Fruit fly (Drosophila melanogaster) whole organism, wandering third instar larva: ENCODE measurements around the gene Nfs1.
"Not testable (repeated sequence)": the region's sequence is repeated elsewhere in the genome, so short reads cannot be mapped to it uniquely, and the experiment has no call there.

Source experiments
- Abd-B ChIP-seq: fragments of >200 bp; optimal IDR thresholded peaks from 2 replicates; lab custom pipeline; 2017; ENCODE audit warnings: missing biosample characterization, missing genetic modification characterization
- CG32264 ChIP-seq: fragments of 200-800 bp; sonication (Bioruptor generic); optimal IDR thresholded peaks from 2 replicates; lab custom pipeline; 2016; ENCODE audit warnings: missing biosample characterization, missing genetic modification characterization
- CG9705 ChIP-seq: fragments of 200-800 bp; sonication (Bioruptor generic); optimal IDR thresholded peaks from 2 replicates; lab custom pipeline; 2018; ENCODE audit warnings: missing biosample characterization, mild to moderate bottlenecking, missing genetic modification characterization
- CrebA ChIP-seq: fragments of 200-800 bp; sonication (Bioruptor generic); optimal IDR thresholded peaks from 2 replicates; lab custom pipeline; 2016; ENCODE audit warnings: missing biosample characterization, mild to moderate bottlenecking, missing genetic modification characterization, borderline replicate concordance
- Dfd ChIP-seq: fragments of >200 bp; optimal IDR thresholded peaks from 2 replicates; lab custom pipeline; 2017; ENCODE audit warnings: missing biosample characterization, missing genetic modification characterization
- Dif ChIP-seq: fragments of 200-275, 200-300 bp; sonication (Bioruptor generic); optimal IDR thresholded peaks from 2 replicates; lab custom pipeline; 2018; ENCODE audit warnings: missing biosample characterization, missing genetic modification characterization; ENCODE audit not compliant: partially characterized antibody
- GATAd ChIP-seq: sonication (Bioruptor generic); optimal IDR thresholded peaks from 2 replicates; lab custom pipeline; 2016; ENCODE audit warnings: missing biosample characterization, missing genetic modification characterization
- HLH106 ChIP-seq: fragments of 200-800 bp; optimal IDR thresholded peaks from 3 replicates; lab custom pipeline; 2019; ENCODE audit warnings: missing biosample characterization, mild to moderate bottlenecking, missing genetic modification characterization, moderate library complexity
- Hnf4 ChIP-seq: fragments of 200-800 bp; sonication (Bioruptor generic); optimal IDR thresholded peaks from 2 replicates; lab custom pipeline; 2016; ENCODE audit warnings: missing biosample characterization, mild to moderate bottlenecking, missing genetic modification characterization
- Hr78 ChIP-seq: fragments of >200 bp; optimal IDR thresholded peaks from 2 replicates; lab custom pipeline; 2017; ENCODE audit warnings: missing biosample characterization, missing genetic modification characterization
- Hr83 ChIP-seq: fragments of 200-300 bp; sonication (Bioruptor generic); optimal IDR thresholded peaks from 2 replicates; lab custom pipeline; 2016; ENCODE audit warnings: missing biosample characterization, mild to moderate bottlenecking, missing genetic modification characterization, moderate library complexity; ENCODE audit not compliant: poor library complexity, severe bottlenecking
- Jra ChIP-seq: sonication (Bioruptor generic); optimal IDR thresholded peaks from 2 replicates; lab custom pipeline; 2016; ENCODE audit warnings: missing biosample characterization, missing genetic modification characterization
- Mio ChIP-seq: sonication (Bioruptor generic); optimal IDR thresholded peaks from 2 replicates; lab custom pipeline; 2016; ENCODE audit warnings: missing biosample characterization, missing genetic modification characterization
- Myc ChIP-seq: fragments of >200 bp; optimal IDR thresholded peaks from 2 replicates; lab custom pipeline; 2017
- N ChIP-seq: fragments of >200 bp; optimal IDR thresholded peaks from 2 replicates; lab custom pipeline; 2018; ENCODE audit warnings: missing biosample characterization, missing external identifiers, missing genetic modification characterization
- OdsH ChIP-seq: fragments of 200-800 bp; sonication (Bioruptor generic); optimal IDR thresholded peaks from 2 replicates; lab custom pipeline; 2016; ENCODE audit warnings: missing biosample characterization, mild to moderate bottlenecking, missing genetic modification characterization
- Rel ChIP-seq, 2 experiments: fragments of 200-800 bp; sonication (Bioruptor generic) in 1 of 2; optimal IDR thresholded peaks; 2 replicates in 1 of 2; 3 replicates in 1 of 2; lab custom pipeline; 2016 to 2019; ENCODE audit warnings: mild to moderate bottlenecking in 2 of 2, missing biosample characterization in 2 of 2, missing genetic modification characterization in 2 of 2, moderate library complexity in 1 of 2
- Sp1 ChIP-seq: fragments of 200-800 bp; sonication (Bioruptor generic); optimal IDR thresholded peaks from 3 replicates; lab custom pipeline; 2019; ENCODE audit warnings: missing biosample characterization, mild to moderate bottlenecking, missing genetic modification characterization, moderate library complexity
- Vsx2 ChIP-seq: fragments of 200-300, 225-300 bp; sonication (Bioruptor generic); optimal IDR thresholded peaks from 2 replicates; lab custom pipeline; 2018; ENCODE audit warnings: missing biosample characterization, missing genetic modification characterization; ENCODE audit not compliant: partially characterized antibody
- br ChIP-seq: fragments of 200-800 bp; sonication (Bioruptor generic); optimal IDR thresholded peaks from 2 replicates; lab custom pipeline; 2016; ENCODE audit warnings: missing biosample characterization, missing genetic modification characterization
- brk ChIP-seq: fragments of 200-800 bp; sonication (Bioruptor generic); optimal IDR thresholded peaks from 2 replicates; lab custom pipeline; 2016; ENCODE audit warnings: missing biosample characterization, mild to moderate bottlenecking, missing genetic modification characterization
- dl ChIP-seq, 2 experiments: fragments of 175-275, 200-275 bp in 1 of 2; fragments of 200-275 bp in 1 of 2; sonication (Bioruptor generic); optimal IDR thresholded peaks; lab custom pipeline; 2018; ENCODE audit warnings: mild to moderate bottlenecking in 2 of 2, missing biosample characterization in 2 of 2, missing genetic modification characterization in 2 of 2, moderate library complexity in 2 of 2; ENCODE audit not compliant: partially characterized antibody in 2 of 2, insufficient read depth in 1 of 2
- dmrt93B ChIP-seq: fragments of 200-800 bp; sonication (Bioruptor generic); optimal IDR thresholded peaks from 2 replicates; lab custom pipeline; 2018; ENCODE audit warnings: missing biosample characterization, mild to moderate bottlenecking, missing genetic modification characterization
- dsf ChIP-seq: sonication (Bioruptor generic); optimal IDR thresholded peaks from 2 replicates; lab custom pipeline; 2016; ENCODE audit warnings: missing biosample characterization, missing genetic modification characterization, borderline replicate concordance
- ey ChIP-seq: fragments of 200-800 bp; sonication (Bioruptor generic); optimal IDR thresholded peaks from 2 replicates; lab custom pipeline; 2016; ENCODE audit warnings: missing biosample characterization, missing genetic modification characterization
- foxo ChIP-seq, 2 experiments: fragments of 200-800 bp; sonication (Bioruptor generic); optimal IDR thresholded peaks; 2 replicates in 1 of 2; 3 replicates in 1 of 2; lab custom pipeline; 2016 to 2017; ENCODE audit warnings: missing biosample characterization in 2 of 2, missing genetic modification characterization in 2 of 2
- fru ChIP-seq: fragments of 200-800 bp; sonication (Bioruptor generic); optimal IDR thresholded peaks from 3 replicates; lab custom pipeline; 2016; ENCODE audit warnings: missing biosample characterization, mild to moderate bottlenecking, missing genetic modification characterization
- h ChIP-seq: fragments of 200-800 bp; sonication (Bioruptor generic); optimal IDR thresholded peaks from 3 replicates; lab custom pipeline; 2016; ENCODE audit warnings: missing biosample characterization, mild to moderate bottlenecking, missing genetic modification characterization
- jim ChIP-seq: fragments of 175-275, 200-325 bp; sonication (Bioruptor generic); optimal IDR thresholded peaks from 2 replicates; lab custom pipeline; 2016; ENCODE audit warnings: missing biosample characterization, mild to moderate bottlenecking, missing genetic modification characterization
- lola ChIP-seq: fragments of >200 bp; optimal IDR thresholded peaks from 2 replicates; lab custom pipeline; 2017; ENCODE audit warnings: missing biosample characterization, missing genetic modification characterization
- pan ChIP-seq: fragments of >200 bp; optimal IDR thresholded peaks from 2 replicates; lab custom pipeline; 2017
- psq ChIP-seq: fragments of 200-800 bp; sonication (Bioruptor generic); optimal IDR thresholded peaks from 3 replicates; lab custom pipeline; 2017; ENCODE audit warnings: missing biosample characterization, mild to moderate bottlenecking, missing genetic modification characterization, moderate library complexity
- rgr ChIP-seq: fragments of 200-800 bp; sonication (Bioruptor generic); optimal IDR thresholded peaks from 3 replicates; lab custom pipeline; 2016; ENCODE audit warnings: missing biosample characterization, mild to moderate bottlenecking, missing genetic modification characterization
- sage ChIP-seq: fragments of 200-800 bp; sonication (Bioruptor generic); optimal IDR thresholded peaks from 2 replicates; lab custom pipeline; 2016; ENCODE audit warnings: missing biosample characterization, mild to moderate bottlenecking, missing genetic modification characterization
- sv ChIP-seq: fragments of 200-800 bp; sonication (Bioruptor generic); optimal IDR thresholded peaks from 3 replicates; lab custom pipeline; 2016; ENCODE audit warnings: missing biosample characterization, missing genetic modification characterization
- tai ChIP-seq: sonication (Bioruptor generic); optimal IDR thresholded peaks from 2 replicates; lab custom pipeline; 2016; ENCODE audit warnings: missing biosample characterization, missing genetic modification characterization
- usp ChIP-seq: fragments of >200 bp; optimal IDR thresholded peaks from 2 replicates; lab custom pipeline; 2017; ENCODE audit warnings: missing biosample characterization, missing genetic modification characterization
- woc ChIP-seq: sonication (Bioruptor generic); optimal IDR thresholded peaks from 2 replicates; lab custom pipeline; 2016; ENCODE audit warnings: missing biosample characterization, mild to moderate bottlenecking, missing genetic modification characterization

Nfs1 gene

dm6 chr2L:11999240-11999704 lies at the start of gene Nfs1, which contains the start of gene CG18787:
Gene Nfs1 (plus strand): TSS chr2L:11999654.
Gene CG18787 (minus strand): TSS chr2L:11999340.
- TF ChIP-seq Hnf4; Rel (GFP tag; optimal IDR thresholded peaks at IDR 0.05; lab: Kevin White, UChicago); Rel (tag; optimal IDR thresholded peaks at IDR 0.05; lab: Kevin White, UChicago); fru: not testable (repeated sequence)

dm6 chr2L:11949917-11950316 lies 49.5 kb upstream of the Nfs1 start:
- no peak for TF ChIP-seq Myc (lab: Kevin White, UChicago)
- TF ChIP-seq CrebA (GFP tag; lab: Kevin White, UChicago), result no peak
- no peak for TF ChIP-seq Rel (GFP tag; optimal IDR thresholded peaks at IDR 0.05; lab: Kevin White, UChicago)
- TF ChIP-seq Rel (tag; optimal IDR thresholded peaks at IDR 0.05; lab: Kevin White, UChicago), result no peak
- peak; percentile 10 for TF ChIP-seq dmrt93B
- TF ChIP-seq Dif, result no peak
- no peak for TF ChIP-seq sv (GFP tag; lab: Kevin White, UChicago)
- no peak for TF ChIP-seq CG9705 (GFP tag; lab: Kevin White, UChicago)
- TF ChIP-seq Dfd, result no peak
- TF ChIP-seq foxo (GFP tag; optimal IDR thresholded peaks at IDR 0.05; lab: Kevin White, UChicago), result peak in 1 of 2 experiments; percentile 37
- no peak for TF ChIP-seq lola (GFP tag; lab: Kevin White, UChicago)
- TF ChIP-seq HLH106 (tag; lab: Kevin White, UChicago), result peak; percentile 12
- TF ChIP-seq rgr (GFP tag; lab: Kevin White, UChicago), result peak; percentile 42
- no peak for TF ChIP-seq pan (lab: Kevin White, UChicago)
- no peak for TF ChIP-seq sage
- no peak for TF ChIP-seq Vsx2 (GFP tag; lab: Kevin White, UChicago)
- TF ChIP-seq jim (GFP tag; lab: Kevin White, UChicago), result no peak
- TF ChIP-seq OdsH (GFP tag; lab: Kevin White, UChicago), result no peak
- no peak for TF ChIP-seq h
- TF ChIP-seq Hnf4, result no peak
- TF ChIP-seq fru, result no peak
- TF ChIP-seq Hr83 (GFP tag; lab: Kevin White, UChicago), result no peak
- TF ChIP-seq ey (GFP tag; lab: Kevin White, UChicago), result peak; percentile 29
- no peak for TF ChIP-seq GATAd (GFP tag; lab: Kevin White, UChicago)
- no peak for TF ChIP-seq dl (GFP tag; optimal IDR thresholded peaks at IDR 0.05; lab: Kevin White, UChicago; ENCODE audit: insufficient read depth in 1 of 2, partially characterized antibody in 2 of 2)
- TF ChIP-seq Jra (GFP tag; lab: Kevin White, UChicago), result no peak
- no peak for TF ChIP-seq tai (GFP tag; lab: Kevin White, UChicago)
- no peak for TF ChIP-seq dsf (GFP tag; lab: Kevin White, UChicago)
- TF ChIP-seq br (GFP tag; lab: Kevin White, UChicago), result no peak
- no peak for TF ChIP-seq N (GFP tag; lab: Kevin White, UChicago)
- no peak for TF ChIP-seq brk
- TF ChIP-seq Mio, result no peak
- TF ChIP-seq Abd-B, result no peak
- no peak for TF ChIP-seq CG32264 (GFP tag; lab: Kevin White, UChicago)
- TF ChIP-seq woc (GFP tag; lab: Kevin White, UChicago), result no peak
- TF ChIP-seq psq (GFP tag; lab: Kevin White, UChicago), result no peak
- TF ChIP-seq Sp1 (GFP tag; lab: Kevin White, UChicago), result no peak
- TF ChIP-seq Hr78 (GFP tag; lab: Kevin White, UChicago), result no peak
- no peak for TF ChIP-seq usp (GFP tag; lab: Kevin White, UChicago)

- TF ChIP-seq jim (GFP tag; lab: Kevin White, UChicago) (no peak), GATAd (GFP tag; lab: Kevin White, UChicago) (no peak), h (no peak), woc (GFP tag; lab: Kevin White, UChicago) (no peak)
These were observed 43.6 kb upstream of the Nfs1 start for dm6 chr2L:11955839-11956238.
